Fruit fly (Drosophila melanogaster) Kc167 (cell line): ENCODE measurements around the gene CG13841.

Experiments
- Myc ChIP-seq: fragments of >200 bp; optimal IDR thresholded peaks from 2 replicates; lab custom pipeline; 2017; ENCODE audit warnings: missing external identifiers
- h ChIP-seq: fragments of >200 bp; optimal IDR thresholded peaks from 3 replicates; lab custom pipeline; 2018; ENCODE audit warnings: missing external identifiers

- no peak for TF ChIP-seq Myc
- no peak for TF ChIP-seq h (lab: Kevin White, UChicago)
Observed at dm6 chr3R:22718937-22719606, 48.4 kb downstream of the CG13841 start.
